Fruit fly (Drosophila melanogaster) whole organism, embryonic: ENCODE measurements around the gene CG5810.

Source experiments
- Adf1 ChIP-seq: fragments of 200-800 bp; sonication (Bioruptor generic); IDR thresholded peaks from 2 replicates; pipeline ENCODE4 v1.3.6; 2022; ENCODE audit warnings: missing biosample characterization, missing genetic modification characterization
- B-H2 ChIP-seq: fragments of 200-800 bp; sonication (Bioruptor generic); optimal IDR thresholded peaks from 2 replicates; lab custom pipeline; 2018; ENCODE audit warnings: missing biosample characterization, mild to moderate bottlenecking, missing genetic modification characterization
- CG10147 ChIP-seq: fragments of 200-800 bp; sonication (Bioruptor generic); optimal IDR thresholded peaks from 2 replicates; lab custom pipeline; 2019; ENCODE audit warnings: missing biosample characterization, mild to moderate bottlenecking, missing genetic modification characterization, moderate library complexity
- CG10366 ChIP-seq: fragments of 200-800 bp; sonication (Bioruptor generic); IDR thresholded peaks from 2 replicates; pipeline ENCODE4 v1.3.6; 2022; ENCODE audit warnings: missing biosample characterization, missing genetic modification characterization
- CG12391 ChIP-seq: fragments of 200-800 bp; sonication (Bioruptor generic); optimal IDR thresholded peaks from 3 replicates; lab custom pipeline; 2018; ENCODE audit warnings: missing biosample characterization, mild to moderate bottlenecking, missing genetic modification characterization, moderate library complexity
- CG14667 ChIP-seq: fragments of 200-800 bp; sonication (Bioruptor generic); IDR thresholded peaks from 2 replicates; pipeline ENCODE4 v1.3.6; 2022; ENCODE audit warnings: missing biosample characterization, missing genetic modification characterization
- CG30403 ChIP-seq: fragments of 200-800 bp; sonication (Bioruptor generic); optimal IDR thresholded peaks from 3 replicates; lab custom pipeline; 2016; ENCODE audit warnings: missing biosample characterization, missing genetic modification characterization
- CG32772 ChIP-seq: fragments of 200-800 bp; sonication (Bioruptor generic); IDR thresholded peaks from 2 replicates; pipeline ENCODE4 v1.3.6; 2022; ENCODE audit warnings: missing biosample characterization, missing genetic modification characterization
- CG33213 ChIP-seq: fragments of 200-800 bp; sonication (Bioruptor generic); optimal IDR thresholded peaks from 3 replicates; lab custom pipeline; 2016; ENCODE audit warnings: missing biosample characterization, missing genetic modification characterization
- CG34422 ChIP-seq: fragments of 200-800 bp; sonication (Bioruptor generic); IDR thresholded peaks from 3 replicates; pipeline ENCODE4 v1.3.6; 2022; ENCODE audit warnings: missing biosample characterization, missing genetic modification characterization
- CG3995 ChIP-seq: fragments of 200-800 bp; sonication (Bioruptor generic); optimal IDR thresholded peaks from 3 replicates; lab custom pipeline; 2016; ENCODE audit warnings: missing biosample characterization, missing genetic modification characterization
- CG4404 ChIP-seq: fragments of 200-800 bp; sonication (Bioruptor generic); IDR thresholded peaks from 2 replicates; pipeline ENCODE4 v1.3.6; 2022; ENCODE audit warnings: missing biosample characterization, missing genetic modification characterization
- CG4707 ChIP-seq: fragments of 200-800 bp; sonication (Bioruptor generic); optimal IDR thresholded peaks from 2 replicates; lab custom pipeline; 2018; ENCODE audit warnings: missing biosample characterization, mild to moderate bottlenecking, missing genetic modification characterization, moderate library complexity
- CG4854 ChIP-seq: fragments of 200-800 bp; sonication (Bioruptor generic); optimal IDR thresholded peaks from 2 replicates; lab custom pipeline; 2016; ENCODE audit warnings: missing biosample characterization, missing genetic modification characterization, inconsistent platforms
- CG6175 ChIP-seq: fragments of 200-800 bp; sonication (Bioruptor generic); IDR thresholded peaks from 3 replicates; pipeline ENCODE4 v1.3.6; 2022; ENCODE audit warnings: missing biosample characterization, missing genetic modification characterization
- CG7271 ChIP-seq: fragments of 200-800 bp; sonication (Bioruptor generic); optimal IDR thresholded peaks from 2 replicates; lab custom pipeline; 2018; ENCODE audit warnings: missing biosample characterization, mild to moderate bottlenecking, missing genetic modification characterization, moderate library complexity
- CG7357 ChIP-seq: fragments of 200-800 bp; sonication (Bioruptor generic); IDR thresholded peaks from 3 replicates; pipeline ENCODE4 v1.3.6; 2022; ENCODE audit warnings: missing biosample characterization, missing genetic modification characterization
- CG7987 ChIP-seq: fragments of 200-800 bp; sonication (Bioruptor generic); optimal IDR thresholded peaks from 2 replicates; lab custom pipeline; 2018; ENCODE audit warnings: missing biosample characterization, mild to moderate bottlenecking, missing genetic modification characterization, moderate library complexity
- CG8359 ChIP-seq: fragments of 200-800 bp; sonication (Bioruptor generic); optimal IDR thresholded peaks from 2 replicates; lab custom pipeline; 2017; ENCODE audit warnings: missing biosample characterization, mild to moderate bottlenecking, missing genetic modification characterization, borderline replicate concordance
- CG9876 ChIP-seq: fragments of 200-800 bp; sonication (Bioruptor generic); optimal IDR thresholded peaks from 2 replicates; lab custom pipeline; 2016; ENCODE audit warnings: missing biosample characterization, missing genetic modification characterization
- Dbx ChIP-seq: fragments of 200-800 bp; sonication (Bioruptor generic); IDR thresholded peaks from 3 replicates; pipeline ENCODE4 v1.3.6; 2022; ENCODE audit warnings: missing biosample characterization, missing genetic modification characterization
- Dek ChIP-seq: fragments of 200-800 bp; sonication (Bioruptor generic); optimal IDR thresholded peaks from 3 replicates; lab custom pipeline; 2019; ENCODE audit warnings: missing biosample characterization, mild to moderate bottlenecking, missing genetic modification characterization, moderate library complexity
- Fer1 ChIP-seq: fragments of 200-800 bp; sonication (Bioruptor generic); optimal IDR thresholded peaks from 2 replicates; lab custom pipeline; 2017; ENCODE audit warnings: missing biosample characterization, mild to moderate bottlenecking, missing genetic modification characterization
- HLHmδ ChIP-seq: fragments of 200-800 bp; sonication (Bioruptor generic); optimal IDR thresholded peaks from 2 replicates; lab custom pipeline; 2018; ENCODE audit warnings: missing biosample characterization, mild to moderate bottlenecking, missing genetic modification characterization, moderate library complexity
- HmgD ChIP-seq: fragments of 200-800 bp; sonication (Bioruptor generic); optimal IDR thresholded peaks from 3 replicates; lab custom pipeline; 2016; ENCODE audit warnings: missing biosample characterization, missing genetic modification characterization
- Hmr ChIP-seq: fragments of 200-800 bp; sonication (Bioruptor generic); optimal IDR thresholded peaks from 3 replicates; lab custom pipeline; 2017; ENCODE audit warnings: mild to moderate bottlenecking, missing biosample characterization, missing genetic modification reagents, missing genetic modification characterization
- Med ChIP-seq: fragments of 200-800 bp; sonication (Bioruptor generic); peaks from one replicate; lab custom pipeline; 2016; ENCODE audit warnings: missing biosample characterization, missing genetic modification characterization, mild to moderate bottlenecking, inconsistent platforms, moderate library complexity
- Spps ChIP-seq: fragments of 200-800 bp; sonication (Bioruptor generic); optimal IDR thresholded peaks from 2 replicates; lab custom pipeline; 2018; ENCODE audit warnings: missing biosample characterization, mild to moderate bottlenecking, missing genetic modification characterization
- Sry-β ChIP-seq: fragments of 200-800 bp; sonication (Bioruptor generic); optimal IDR thresholded peaks from 2 replicates; lab custom pipeline; 2018; ENCODE audit warnings: missing biosample characterization, mild to moderate bottlenecking, missing genetic modification characterization, moderate library complexity
- TFAM ChIP-seq: fragments of 200-800 bp; sonication (Bioruptor generic); optimal IDR thresholded peaks from 2 replicates; lab custom pipeline; 2017; ENCODE audit warnings: missing biosample characterization, missing genetic modification characterization, inconsistent platforms
- Usf ChIP-seq: fragments of 200-800 bp; sonication (Bioruptor generic); optimal IDR thresholded peaks from 2 replicates; lab custom pipeline; 2017; ENCODE audit warnings: missing genotype, missing biosample characterization, missing genetic modification characterization
- ara ChIP-seq: fragments of 200-800 bp; sonication (Bioruptor generic); IDR thresholded peaks from 2 replicates; pipeline ENCODE4 v1.3.6; 2022; ENCODE audit warnings: missing biosample characterization, missing genetic modification characterization
- corto ChIP-seq: fragments of 200-800 bp; sonication (Bioruptor generic); optimal IDR thresholded peaks from 2 replicates; lab custom pipeline; 2016; ENCODE audit warnings: missing biosample characterization, mild to moderate bottlenecking, missing genetic modification characterization, moderate library complexity
- crol ChIP-seq: fragments of 200-800 bp; sonication (Bioruptor generic); IDR thresholded peaks from 2 replicates; pipeline ENCODE4 v1.3.6; 2022; ENCODE audit warnings: missing biosample characterization, missing genetic modification characterization
- dan ChIP-seq: fragments of 200-800 bp; sonication (Bioruptor generic); IDR thresholded peaks from 2 replicates; pipeline ENCODE4 v1.3.6; 2022; ENCODE audit warnings: missing biosample characterization, missing genetic modification characterization
- ems ChIP-seq: fragments of 200-800 bp; sonication (Bioruptor generic); optimal IDR thresholded peaks from 3 replicates; lab custom pipeline; 2016; ENCODE audit warnings: missing biosample characterization, missing genetic modification characterization
- exex ChIP-seq: fragments of 200-800 bp; sonication (Bioruptor generic); optimal IDR thresholded peaks from 4 replicates; lab custom pipeline; 2018; ENCODE audit warnings: missing biosample characterization, mild to moderate bottlenecking, missing genetic modification characterization, moderate library complexity
- fd64A ChIP-seq: fragments of 200-800 bp; sonication (Bioruptor generic); optimal IDR thresholded peaks from 3 replicates; lab custom pipeline; 2018; ENCODE audit warnings: missing biosample characterization, mild to moderate bottlenecking, missing genetic modification characterization
- fru ChIP-seq: fragments of >200 bp; optimal IDR thresholded peaks from 2 replicates; lab custom pipeline; 2017
- grau ChIP-seq: fragments of 200-800 bp; optimal IDR thresholded peaks from 3 replicates; lab custom pipeline; 2019; ENCODE audit warnings: missing biosample characterization, mild to moderate bottlenecking, missing genetic modification characterization, moderate library complexity
- gro ChIP-seq: fragments of 200-800 bp; sonication (Bioruptor generic); optimal IDR thresholded peaks from 2 replicates; lab custom pipeline; 2016; ENCODE audit warnings: missing biosample characterization, missing genetic modification characterization
- kay ChIP-seq: fragments of 200-800 bp; sonication (Bioruptor generic); optimal IDR thresholded peaks from 2 replicates; lab custom pipeline; 2016; ENCODE audit warnings: missing biosample characterization, missing genetic modification characterization
- nerfin-2 ChIP-seq: fragments of 200-800 bp; sonication (Bioruptor generic); IDR thresholded peaks from 2 replicates; pipeline ENCODE4 v1.3.6; 2022; ENCODE audit warnings: missing biosample characterization, missing genetic modification characterization; ENCODE audit not compliant: partially characterized antibody
- nom ChIP-seq: fragments of 200-800 bp; sonication (Bioruptor generic); optimal IDR thresholded peaks from 2 replicates; lab custom pipeline; 2017; ENCODE audit warnings: missing biosample characterization, missing genetic modification characterization, mild to moderate bottlenecking, moderate library complexity, missing genetic modification reagents
- pita ChIP-seq: fragments of 200-800 bp; sonication (Bioruptor generic); optimal IDR thresholded peaks from 2 replicates; lab custom pipeline; 2017; ENCODE audit warnings: missing biosample characterization, mild to moderate bottlenecking, missing genetic modification characterization
- prd ChIP-seq, 3 experiments: fragments of >200 bp in 2 of 3; fragments of 200-800 bp in 1 of 3; sonication (Bioruptor generic) in 1 of 3; optimal IDR thresholded peaks in 2 of 3; IDR thresholded peaks in 1 of 3; 2 replicates in 2 of 3; 3 replicates in 1 of 3; pipeline versions ENCODE4 v1.3.6 to Lab custom; 2017 to 2022; ENCODE audit warnings: missing biosample characterization in 1 of 3, missing genetic modification characterization in 1 of 3
- pum ChIP-seq: fragments of 200-800 bp; sonication (Bioruptor generic); optimal IDR thresholded peaks from 2 replicates; lab custom pipeline; 2016; ENCODE audit warnings: missing biosample characterization, missing genetic modification characterization
- schlank ChIP-seq: fragments of 200-800 bp; sonication (Bioruptor generic); optimal IDR thresholded peaks from 2 replicates; lab custom pipeline; 2018; ENCODE audit warnings: missing biosample characterization, mild to moderate bottlenecking, missing genetic modification characterization
- tll ChIP-seq, 2 experiments: fragments of 200-800 bp in 1 of 2; fragments of >200 bp in 1 of 2; sonication (Bioruptor generic) in 1 of 2; optimal IDR thresholded peaks; 2 replicates each; lab custom pipeline; 2017 to 2019; ENCODE audit warnings: missing biosample characterization in 2 of 2, missing genetic modification characterization in 2 of 2, mild to moderate bottlenecking in 1 of 2, moderate library complexity in 1 of 2
- yki ChIP-seq: fragments of >200 bp; optimal IDR thresholded peaks from 3 replicates; lab custom pipeline; 2018

CG5810 gene

DNA sequence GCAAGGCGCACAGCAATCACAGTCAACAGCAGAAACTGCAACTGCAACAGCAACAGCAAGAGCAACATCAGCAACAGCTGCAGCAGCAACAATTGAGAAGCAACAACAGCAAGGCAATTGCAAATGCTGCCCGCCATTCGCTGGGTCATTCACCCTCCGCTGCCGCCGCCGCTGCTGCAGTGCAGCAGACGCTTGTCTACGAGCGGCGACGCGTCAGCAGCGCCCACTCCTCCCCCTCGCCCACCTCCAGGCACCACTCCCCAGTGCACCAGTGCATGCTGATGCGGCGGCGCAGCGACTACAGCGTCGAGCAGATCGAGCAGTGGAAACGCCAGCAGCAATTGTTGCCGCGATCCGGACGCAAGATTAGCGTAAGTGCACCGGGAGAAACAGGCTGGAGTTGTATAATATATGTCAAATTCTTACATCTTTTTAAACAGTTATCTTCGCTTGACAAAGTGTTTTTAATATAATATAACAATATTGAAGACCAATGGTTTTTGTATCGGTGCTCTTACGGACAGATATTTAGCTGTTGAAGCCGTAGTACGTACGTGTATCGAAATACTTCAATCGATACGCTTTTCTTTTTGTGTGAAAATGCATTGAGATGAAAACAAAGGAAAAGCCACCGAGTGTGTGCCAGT, 42.2 kb downstream of the CG5810 start (continued):
- no peak for TF ChIP-seq CG10147 (GFP tag; lab: Kevin White, UChicago)
- no peak for TF ChIP-seq prd (optimal IDR thresholded peaks at IDR 0.05; lab: Kevin White, UChicago)
- peak; percentile 21; the same call in 1 of the 3 replicates for TF ChIP-seq prd (GFP tag; IDR thresholded peaks at IDR 0.05; lab: Robert Waterston, UW)
- no peak for TF ChIP-seq corto
- no peak for TF ChIP-seq pum (GFP tag; lab: Kevin White, UChicago)
- TF ChIP-seq grau (tag; lab: Kevin White, UChicago), result no peak
- 0 out of 2 replicates have a peak, but pooled peaks have one; percentile 22 for TF ChIP-seq nerfin-2 (GFP tag; lab: Robert Waterston, UW)
- TF ChIP-seq fru (lab: Kevin White, UChicago), result no peak
- no peak for TF ChIP-seq schlank (tag; lab: Kevin White, UChicago)
- TF ChIP-seq kay (GFP tag; lab: Kevin White, UChicago), result no peak
- no peak for TF ChIP-seq Fer1 (GFP tag; lab: Kevin White, UChicago)
- no peak for TF ChIP-seq CG3995 (GFP tag; lab: Kevin White, UChicago)
- TF ChIP-seq CG7987 (GFP tag; lab: Kevin White, UChicago), result no peak
- TF ChIP-seq Usf, result no peak
- TF ChIP-seq CG9876, result no peak
- TF ChIP-seq CG12391, result no peak
- peak; percentile 44 for TF ChIP-seq fd64A (GFP tag; lab: Kevin White, UChicago)
- TF ChIP-seq CG7271, result no peak
- TF ChIP-seq nom, result no peak
- TF ChIP-seq CG34422, result peak; percentile 17; the same call in 1 of the 3 replicates
- no peak for TF ChIP-seq CG6175 (GFP tag; lab: Robert Waterston, UW)
- TF ChIP-seq Med (GFP tag; lab: Kevin White, UChicago), result peak; percentile 79
- no peak for TF ChIP-seq gro
- TF ChIP-seq ara, result no peak
- TF ChIP-seq tll (GFP tag; optimal IDR thresholded peaks at IDR 0.05; lab: Kevin White, UChicago), result no peak
- TF ChIP-seq TFAM (GFP tag; lab: Kevin White, UChicago), result no peak
- TF ChIP-seq exex (tag; lab: Kevin White, UChicago), result no peak
- no peak for TF ChIP-seq Dek
- TF ChIP-seq CG10366, result 0 out of 2 replicates have a peak, but pooled peaks have one; percentile 12
- TF ChIP-seq CG7357 (GFP tag; lab: Robert Waterston, UW), result peak; percentile 21; the same call in 1 of the 3 replicates
- no peak for TF ChIP-seq Spps (tag; lab: Kevin White, UChicago)
- TF ChIP-seq HmgD (GFP tag; lab: Kevin White, UChicago), result no peak
- TF ChIP-seq dan (GFP tag; lab: Robert Waterston, UW), result no peak
- TF ChIP-seq crol (GFP tag; lab: Robert Waterston, UW), result peak; percentile 79
- peak; percentile 41 for TF ChIP-seq CG30403 (GFP tag; lab: Kevin White, UChicago)
- no peak for TF ChIP-seq CG4404 (GFP tag; lab: Robert Waterston, UW)
- no peak for TF ChIP-seq Sry-β (GFP tag; lab: Kevin White, UChicago)
- peak; percentile 19 for TF ChIP-seq CG4707 (GFP tag; lab: Kevin White, UChicago)
- TF ChIP-seq Adf1 (GFP tag; lab: Robert Waterston, UW), result peak; percentile 45
- no peak for TF ChIP-seq pita (GFP tag; lab: Kevin White, UChicago)
- TF ChIP-seq CG32772, result peak; percentile 53; the same call in 1 of the 2 replicates
- no peak for TF ChIP-seq B-H2 (GFP tag; lab: Kevin White, UChicago)
- no peak for TF ChIP-seq yki (lab: Kevin White, UChicago)
- TF ChIP-seq HLHmδ, result no peak
- TF ChIP-seq CG4854 (GFP tag; lab: Kevin White, UChicago), result no peak
- TF ChIP-seq Dbx (GFP tag; lab: Robert Waterston, UW), result no peak
- peak; percentile 28; the same call in 1 of the 2 replicates for TF ChIP-seq CG14667
- no peak for TF ChIP-seq CG8359 (GFP tag; lab: Kevin White, UChicago)
- TF ChIP-seq ems (GFP tag; lab: Kevin White, UChicago), result peak; percentile 1
- no peak for TF ChIP-seq Hmr (GFP tag; lab: Kevin White, UChicago)
- TF ChIP-seq CG33213 (GFP tag; lab: Kevin White, UChicago), result no peak
